Fruit fly (Drosophila melanogaster): ENCODE data around the gene RabX5.
A peak's percentile ranks its signal among the peaks of the same experiment; 100 is the strongest.

The RabX5 gene

DNA sequence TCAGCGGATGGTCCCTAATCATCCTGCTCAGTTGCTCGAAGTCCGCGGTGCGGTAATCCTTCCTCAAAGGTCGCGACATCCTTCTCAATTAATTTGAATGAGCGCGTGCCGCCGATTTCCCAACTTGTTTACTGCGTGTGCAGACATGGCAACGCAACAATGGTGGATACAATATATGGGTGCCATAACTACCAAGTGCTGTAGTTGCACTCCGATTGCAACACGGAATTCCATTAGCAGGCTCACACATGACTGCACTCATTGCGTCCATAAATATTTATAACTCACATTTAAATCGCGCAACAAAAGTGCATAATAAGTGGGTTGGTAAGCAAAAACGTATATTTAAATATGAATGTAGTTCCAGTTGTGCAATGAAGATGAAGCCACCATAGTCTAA lies 2.7 kb upstream of the RabX5 start, which contains the start of gene CG13930:
Gene CG13930, minus strand, starts transcription at position 101 of the 400 bp plus-strand sequence.
- no peak for TF ChIP-seq Hr96 (GFP tag; optimal IDR thresholded peaks at IDR 0.05)
- TF ChIP-seq cnc (optimal IDR thresholded peaks at IDR 0.05): no peak
- no peak for TF ChIP-seq ovo (GFP tag; optimal IDR thresholded peaks at IDR 0.05)
- no peak for TF ChIP-seq CG1620 (GFP tag; optimal IDR thresholded peaks at IDR 0.05)

DNA sequence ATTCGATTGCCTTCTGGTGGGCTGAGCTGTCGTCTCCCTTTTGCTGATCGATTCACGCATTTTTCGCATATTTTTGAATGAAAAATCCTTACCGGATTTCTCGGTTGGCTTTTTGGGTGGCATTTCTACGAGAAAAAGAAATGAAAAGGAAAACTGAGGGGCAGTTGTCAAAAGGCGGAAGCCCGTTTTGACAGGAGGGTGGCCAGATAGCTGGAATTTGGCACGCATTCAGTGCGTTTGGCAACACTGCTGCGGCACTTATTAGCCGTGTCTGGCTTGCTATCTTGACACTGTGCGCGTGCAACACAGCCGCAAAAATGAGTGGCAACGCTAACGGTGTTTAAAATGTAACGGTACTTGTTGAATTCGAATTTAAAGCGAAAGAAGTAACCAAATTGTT lies 1.4 kb downstream of the RabX5 start, which contains the start of gene RpL23A:
Gene RpL23A, minus strand, starts transcription at position 151 of the 400 bp plus-strand sequence.
- peak; percentile 95 for TF ChIP-seq CG11617 (GFP tag; optimal IDR thresholded peaks at IDR 0.05)
- TF ChIP-seq bab1 (GFP tag; optimal IDR thresholded peaks at IDR 0.05): peak; percentile 95
- TF ChIP-seq Clk (GFP tag; optimal IDR thresholded peaks at IDR 0.05): peak; percentile 94
- TF ChIP-seq ovo (GFP tag; optimal IDR thresholded peaks at IDR 0.05): peak; percentile 97
- TF ChIP-seq Mnt (GFP tag; optimal IDR thresholded peaks at IDR 0.05): peak; percentile 97
- TF ChIP-seq Hr96 (GFP tag; optimal IDR thresholded peaks at IDR 0.05): peak; percentile 95
- peak; percentile 91 for TF ChIP-seq pad (GFP tag; optimal IDR thresholded peaks at IDR 0.05)
- peak; percentile 89 for TF ChIP-seq toe (GFP tag; optimal IDR thresholded peaks at IDR 0.05)
- peak; percentile 87 for TF ChIP-seq CG14711 (tag; optimal IDR thresholded peaks at IDR 0.05)
- peak; percentile 96 for TF ChIP-seq CG7045 (GFP tag; optimal IDR thresholded peaks at IDR 0.05)
- TF ChIP-seq Crg-1 (GFP tag; optimal IDR thresholded peaks at IDR 0.05): peak; percentile 95
- peak; percentile 83 for TF ChIP-seq cic (GFP tag; optimal IDR thresholded peaks at IDR 0.05)
- TF ChIP-seq CG1620 (GFP tag; optimal IDR thresholded peaks at IDR 0.05): peak; percentile 97
- no peak for TF ChIP-seq kay (GFP tag; ENCODE audit: borderline replicate concordance)
- peak; percentile 77 for TF ChIP-seq CG5204 (GFP tag; optimal IDR thresholded peaks at IDR 0.05)
- TF ChIP-seq cnc (optimal IDR thresholded peaks at IDR 0.05): no peak
- peak; percentile 90 for TF ChIP-seq CG12768 (GFP tag; optimal IDR thresholded peaks at IDR 0.05)
- TF ChIP-seq CG33017 (tag; optimal IDR thresholded peaks at IDR 0.05): peak; percentile 77
- TF ChIP-seq CG7101 (tag; optimal IDR thresholded peaks at IDR 0.05): peak; percentile 95
- peak; percentile 77 for TF ChIP-seq tj (GFP tag; optimal IDR thresholded peaks at IDR 0.05)

DNA sequence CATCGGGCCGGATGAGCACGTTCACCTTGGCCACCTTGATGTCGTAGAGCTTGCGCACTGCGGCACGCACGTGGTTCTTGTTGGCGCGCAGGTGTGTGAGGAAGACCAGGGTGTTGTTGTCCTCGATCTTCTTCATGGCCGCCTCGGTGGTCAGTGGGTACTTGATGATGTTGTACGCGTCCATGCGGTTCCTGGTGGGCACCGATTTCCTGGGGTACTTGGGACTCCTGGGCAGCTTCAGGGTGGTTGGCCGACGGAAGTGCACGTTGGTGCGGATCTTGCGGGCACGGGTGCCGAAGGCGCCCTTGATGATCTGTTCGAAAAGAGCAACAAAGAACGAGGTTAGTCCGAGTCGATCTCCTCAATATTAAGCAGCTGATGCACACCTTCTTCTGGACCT lies 2.5 kb downstream of the RabX5 start:
- TF ChIP-seq kay (GFP tag; ENCODE audit: borderline replicate concordance) (no peak), CG12768 (GFP tag; optimal IDR thresholded peaks at IDR 0.05) (no peak), cnc (optimal IDR thresholded peaks at IDR 0.05) (no peak), CG1620 (GFP tag; optimal IDR thresholded peaks at IDR 0.05) (no peak), Crg-1 (GFP tag; optimal IDR thresholded peaks at IDR 0.05) (no peak), CG7045 (GFP tag; optimal IDR thresholded peaks at IDR 0.05) (no peak), ovo (GFP tag; optimal IDR thresholded peaks at IDR 0.05) (no peak)

DNA sequence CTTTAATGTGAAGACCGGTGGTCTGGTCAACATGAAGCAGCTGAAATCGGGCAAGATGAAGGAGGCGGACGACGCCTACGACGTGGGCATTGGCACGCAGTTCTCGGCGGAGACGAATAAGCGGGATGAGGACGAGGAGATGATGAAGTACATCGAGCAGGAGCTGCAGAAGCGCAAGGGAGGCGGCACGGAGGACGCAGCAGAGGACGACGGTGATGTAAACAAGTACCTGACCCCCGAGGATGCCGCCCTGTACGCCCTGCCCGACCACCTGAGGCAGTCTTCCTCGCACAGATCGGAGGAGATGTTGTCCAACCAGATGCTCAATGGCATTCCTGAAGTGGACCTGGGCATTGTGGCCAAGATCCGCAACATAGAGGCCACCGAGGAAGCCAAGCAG lies 4.4 kb downstream of the RabX5 start:
- TF ChIP-seq bab1 (GFP tag; optimal IDR thresholded peaks at IDR 0.05) (no peak), ovo (GFP tag; optimal IDR thresholded peaks at IDR 0.05) (no peak)

DNA sequence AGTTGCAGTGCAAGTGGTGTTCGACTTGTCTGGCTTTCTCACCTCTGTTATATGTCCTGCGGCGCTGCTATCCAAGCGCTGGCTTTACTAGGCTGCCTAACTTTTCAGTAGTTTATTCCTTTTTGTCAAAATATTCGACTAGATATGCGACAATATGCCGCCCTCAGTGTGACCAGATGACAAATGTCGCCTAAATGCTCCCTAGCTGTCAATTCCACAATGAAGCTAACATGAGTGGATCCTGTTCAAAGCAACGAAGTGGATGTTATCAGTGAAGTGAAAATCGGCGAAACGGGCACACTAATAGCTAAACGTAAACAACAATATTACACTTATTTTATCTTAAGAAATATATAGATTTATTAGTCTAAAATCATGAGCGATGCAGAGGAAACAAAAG lies 5.0 kb downstream of the RabX5 start, which contains the start of the genes Srrm234 and CG7974:
Gene Srrm234, minus strand, starts transcription at position 189 of the 400 bp plus-strand sequence.
Gene CG7974, plus strand, starts transcription at position 263 of the 400 bp plus-strand sequence.
- TF ChIP-seq bab1 (GFP tag; optimal IDR thresholded peaks at IDR 0.05) (peak; percentile 45), Hr96 (GFP tag; optimal IDR thresholded peaks at IDR 0.05) (no peak), CG11617 (GFP tag; optimal IDR thresholded peaks at IDR 0.05) (no peak), toe (GFP tag; optimal IDR thresholded peaks at IDR 0.05) (no peak), CG14711 (tag; optimal IDR thresholded peaks at IDR 0.05) (peak; percentile 1), ovo (GFP tag; optimal IDR thresholded peaks at IDR 0.05) (no peak), Mnt (GFP tag; optimal IDR thresholded peaks at IDR 0.05) (peak; percentile 44), pad (GFP tag; optimal IDR thresholded peaks at IDR 0.05) (no peak)

DNA sequence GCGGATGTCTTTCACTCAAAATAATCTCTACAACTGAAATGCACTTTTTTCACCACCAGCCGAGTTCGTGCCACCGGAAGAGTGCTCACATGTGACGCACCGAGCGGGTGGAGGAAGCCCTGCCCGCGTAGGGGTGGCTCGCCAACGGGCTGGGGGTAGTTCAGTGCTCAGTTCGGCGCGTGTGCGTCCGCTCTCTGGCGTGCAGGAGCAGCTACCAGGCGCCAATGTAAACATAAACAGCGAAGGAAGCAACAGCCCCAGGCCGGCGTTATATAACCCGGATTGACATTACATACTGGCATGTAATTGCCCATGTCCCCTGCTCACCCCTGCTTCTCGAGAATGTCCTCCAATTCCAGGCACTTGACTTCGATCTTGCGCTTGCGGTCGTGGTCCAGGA lies 5.7 kb downstream of the RabX5 start:
- TF ChIP-seq Crg-1 (GFP tag; optimal IDR thresholded peaks at IDR 0.05): no peak
- TF ChIP-seq CG5204 (GFP tag; optimal IDR thresholded peaks at IDR 0.05): no peak
- TF ChIP-seq kay (GFP tag; ENCODE audit: borderline replicate concordance): no peak
- TF ChIP-seq Hr96 (GFP tag; optimal IDR thresholded peaks at IDR 0.05): no peak
- TF ChIP-seq pad (GFP tag; optimal IDR thresholded peaks at IDR 0.05): no peak
- no peak for TF ChIP-seq tj (GFP tag; optimal IDR thresholded peaks at IDR 0.05)
- no peak for TF ChIP-seq CG14711 (tag; optimal IDR thresholded peaks at IDR 0.05)
- TF ChIP-seq Clk (GFP tag; optimal IDR thresholded peaks at IDR 0.05): no peak
- TF ChIP-seq cnc (optimal IDR thresholded peaks at IDR 0.05): no peak
- no peak for TF ChIP-seq CG33017 (tag; optimal IDR thresholded peaks at IDR 0.05)

DNA sequence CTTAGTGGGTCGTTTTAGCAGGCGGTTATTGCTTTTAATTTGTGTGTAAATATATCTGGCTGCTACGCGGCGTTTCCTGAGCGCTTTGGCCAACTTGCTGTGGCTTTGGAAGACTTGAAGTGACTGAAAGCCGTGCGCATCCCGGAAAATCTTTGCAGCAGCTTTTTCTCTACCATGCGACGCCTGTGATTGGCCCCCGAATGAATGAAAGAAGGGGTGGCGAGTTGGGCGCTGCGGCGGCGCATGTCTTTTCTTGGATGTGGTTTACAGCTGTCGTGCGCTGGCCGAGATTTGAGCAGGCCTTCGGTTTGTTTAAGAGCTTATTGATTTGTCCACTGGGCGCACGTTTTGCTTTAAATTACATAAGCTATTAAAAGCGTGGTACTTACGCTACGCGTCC lies 6.4 kb downstream of the RabX5 start:
- TF ChIP-seq tj (GFP tag; optimal IDR thresholded peaks at IDR 0.05): no peak
- TF ChIP-seq kay (GFP tag; ENCODE audit: borderline replicate concordance): no peak
- TF ChIP-seq ovo (GFP tag; optimal IDR thresholded peaks at IDR 0.05): no peak
- no peak for TF ChIP-seq CG7101 (tag; optimal IDR thresholded peaks at IDR 0.05)
- TF ChIP-seq cnc (optimal IDR thresholded peaks at IDR 0.05): no peak
- no peak for TF ChIP-seq CG7045 (GFP tag; optimal IDR thresholded peaks at IDR 0.05)
- no peak for TF ChIP-seq Crg-1 (GFP tag; optimal IDR thresholded peaks at IDR 0.05)
- no peak for TF ChIP-seq CG14711 (tag; optimal IDR thresholded peaks at IDR 0.05)
- TF ChIP-seq CG5204 (GFP tag; optimal IDR thresholded peaks at IDR 0.05): no peak
- TF ChIP-seq pad (GFP tag; optimal IDR thresholded peaks at IDR 0.05): no peak
- TF ChIP-seq cic (GFP tag; optimal IDR thresholded peaks at IDR 0.05): no peak
- TF ChIP-seq CG1620 (GFP tag; optimal IDR thresholded peaks at IDR 0.05): no peak

All from whole organism, adult.